Worm (Caenorhabditis elegans) whole organism, late embryonic: Measurements from ENCODE around the gene acp-4.

ENCODE experiments used
- K09A11.1 ChIP-seq: sonication (generic microtip); optimal IDR thresholded peaks from 2 replicates; lab custom pipeline; 2017; ENCODE audit warnings: antibody characterized with exemption, mild to moderate bottlenecking, missing genetic modification characterization, missing compliant biosample characterization; ENCODE audit not compliant: insufficient read depth
- ceh-14 ChIP-seq: sonication (generic microtip); optimal IDR thresholded peaks from 2 replicates; lab custom pipeline; 2016; ENCODE audit warnings: missing genotype, missing genetic modification characterization, missing compliant biosample characterization
- ceh-24 ChIP-seq: sonication (generic microtip); optimal IDR thresholded peaks from 2 replicates; lab custom pipeline; 2016; ENCODE audit warnings: mild to moderate bottlenecking, missing genetic modification characterization, missing compliant biosample characterization
- ceh-48 ChIP-seq: sonication (generic microtip); optimal IDR thresholded peaks from 2 replicates; lab custom pipeline; 2016; ENCODE audit warnings: missing genetic modification characterization, inconsistent platforms, missing compliant biosample characterization
- dmd-4 ChIP-seq: sonication (generic microtip); optimal IDR thresholded peaks from 2 replicates; lab custom pipeline; 2016; ENCODE audit warnings: borderline replicate concordance, missing genetic modification characterization, missing compliant biosample characterization
- fkh-10 ChIP-seq: fragments of 150-350 bp; optimal IDR thresholded peaks from 2 replicates; lab custom pipeline; 2014; ENCODE audit warnings: missing biosample characterization, missing genetic modification reagents, missing genetic modification characterization
- gmeb-2 ChIP-seq: sonication (generic microtip); optimal IDR thresholded peaks from 2 replicates; lab custom pipeline; 2016; ENCODE audit warnings: missing genetic modification characterization, inconsistent platforms, missing compliant biosample characterization
- hlh-13 ChIP-seq: fragments of 200-800 bp; sonication (Bioruptor generic); optimal IDR thresholded peaks from 2 replicates; lab custom pipeline; 2018; ENCODE audit warnings: mild to moderate bottlenecking, missing genetic modification characterization, missing compliant biosample characterization
- hlh-6 ChIP-seq: sonication (generic microtip); optimal IDR thresholded peaks from 2 replicates; lab custom pipeline; 2016; ENCODE audit warnings: missing genotype, missing genetic modification characterization, missing compliant biosample characterization
- hlh-8 ChIP-seq: sonication (generic microtip); optimal IDR thresholded peaks from 2 replicates; lab custom pipeline; 2016; ENCODE audit warnings: missing genotype, missing genetic modification characterization, missing compliant biosample characterization
- nhr-11 ChIP-seq: fragments of 150-350 bp; optimal IDR thresholded peaks from 2 replicates; lab custom pipeline; 2014; ENCODE audit warnings: missing biosample characterization, missing genetic modification characterization
- pha-2 ChIP-seq: sonication (generic microtip); optimal IDR thresholded peaks from 2 replicates; lab custom pipeline; 2017; ENCODE audit warnings: mild to moderate bottlenecking, missing genetic modification characterization, missing compliant biosample characterization
- sox-2 ChIP-seq: fragments of 200-800 bp; sonication (Bioruptor generic); IDR thresholded peaks from 2 replicates; pipeline ENCODE4 v1.3.6; 2022; ENCODE audit warnings: missing genetic modification reagents, missing genetic modification characterization, missing compliant biosample characterization
- ztf-16 ChIP-seq: sonication (generic microtip); optimal IDR thresholded peaks from 2 replicates; lab custom pipeline; 2017; ENCODE audit warnings: missing genetic modification characterization, missing compliant biosample characterization

DNA sequence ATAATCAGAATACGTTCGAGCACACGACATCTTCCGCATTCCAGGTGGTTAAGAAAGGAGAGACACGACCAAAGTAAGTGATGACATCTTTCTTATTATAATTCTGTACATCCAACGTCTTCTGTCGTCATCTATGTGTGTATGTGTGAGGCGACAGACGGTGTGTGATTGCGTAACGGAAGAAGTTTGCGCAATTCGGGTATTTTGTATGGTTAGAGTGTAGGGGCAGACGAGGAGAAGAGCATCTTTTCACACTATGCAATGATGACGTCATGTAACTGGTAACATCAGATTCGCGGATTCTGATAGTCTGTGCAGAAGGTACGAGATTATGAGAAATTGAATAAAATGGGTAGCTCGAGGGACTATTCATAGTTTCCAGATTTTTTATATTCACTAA, 19.9 kb downstream of the acp-4 start:
- no peak for TF ChIP-seq K09A11.1
- TF ChIP-seq gmeb-2 (tag; lab: Kevin White, UChicago) = no peak
- TF ChIP-seq ztf-16 = no peak
- no peak for TF ChIP-seq hlh-8 (tag; lab: Kevin White, UChicago)
- no peak for TF ChIP-seq hlh-6 (tag; lab: Kevin White, UChicago)
- no peak for TF ChIP-seq hlh-13 (GFP tag; lab: Kevin White, UChicago)
- TF ChIP-seq ceh-24 (tag; lab: Kevin White, UChicago) = no peak
- TF ChIP-seq ceh-14 (tag; lab: Kevin White, UChicago) = no peak
- TF ChIP-seq sox-2 (GFP tag; lab: Robert Waterston, UW) = no peak
- no peak for TF ChIP-seq nhr-11 (tag; lab: Kevin White, UChicago)
- no peak for TF ChIP-seq pha-2
- TF ChIP-seq dmd-4 (tag; lab: Kevin White, UChicago) = no peak
- no peak for TF ChIP-seq fkh-10 (GFP tag; lab: Kevin White, UChicago)
- TF ChIP-seq ceh-48 = no peak
